Fruit fly (Drosophila melanogaster) whole organism, embryonic: ENCODE measurements around the gene CG9171.

Experiments used
- Ada2b ChIP-seq: fragments of 200-800 bp; sonication (Bioruptor generic); IDR thresholded peaks from 2 replicates; pipeline ENCODE4 v1.3.6; 2022; ENCODE audit warnings: missing biosample characterization, missing genetic modification characterization
- Atf3 ChIP-seq: fragments of 200-800 bp; sonication (Bioruptor generic); optimal IDR thresholded peaks from 3 replicates; lab custom pipeline; 2016; ENCODE audit warnings: missing biosample characterization, missing genetic modification characterization
- CG10654 ChIP-seq: fragments of 200-800 bp; sonication (Bioruptor generic); optimal IDR thresholded peaks from 2 replicates; lab custom pipeline; 2016; ENCODE audit warnings: missing biosample characterization, missing genetic modification characterization
- CG10979 ChIP-seq: fragments of 200-800 bp; sonication (Bioruptor generic); optimal IDR thresholded peaks from 2 replicates; lab custom pipeline; 2018; ENCODE audit warnings: missing biosample characterization, mild to moderate bottlenecking, missing genetic modification characterization, moderate library complexity
- CG11695 ChIP-seq: fragments of 200-800 bp; sonication (Bioruptor generic); IDR thresholded peaks from 3 replicates; pipeline ENCODE4 v1.3.6; 2022; ENCODE audit warnings: missing biosample characterization, missing genetic modification characterization
- CG12299 ChIP-seq: fragments of 200-800 bp; sonication (Bioruptor generic); optimal IDR thresholded peaks from 2 replicates; lab custom pipeline; 2018; ENCODE audit warnings: missing biosample characterization, mild to moderate bottlenecking, missing genetic modification characterization
- CG1233 ChIP-seq: fragments of 200-800 bp; sonication (Bioruptor generic); optimal IDR thresholded peaks from 4 replicates; lab custom pipeline; 2018; ENCODE audit warnings: missing biosample characterization, mild to moderate bottlenecking, missing genetic modification characterization
- CG12769 ChIP-seq: fragments of 200-800 bp; sonication (Bioruptor generic); optimal IDR thresholded peaks from 2 replicates; lab custom pipeline; 2019; ENCODE audit warnings: missing biosample characterization, mild to moderate bottlenecking, missing genetic modification characterization, moderate library complexity
- CG13424 ChIP-seq: fragments of 200-800 bp; sonication (Bioruptor generic); optimal IDR thresholded peaks from 2 replicates; lab custom pipeline; 2019; ENCODE audit warnings: missing biosample characterization, mild to moderate bottlenecking, missing genetic modification characterization, moderate library complexity
- CG15269 ChIP-seq: fragments of 200-800 bp; sonication (Bioruptor generic); optimal IDR thresholded peaks from 2 replicates; lab custom pipeline; 2018; ENCODE audit warnings: missing biosample characterization, mild to moderate bottlenecking, missing genetic modification characterization, moderate library complexity
- CG1602 ChIP-seq: fragments of 200-800 bp; sonication (Bioruptor generic); optimal IDR thresholded peaks from 3 replicates; lab custom pipeline; 2016; ENCODE audit warnings: missing biosample characterization, missing genetic modification characterization
- CG16779 ChIP-seq: fragments of 200-800 bp; sonication (Bioruptor generic); IDR thresholded peaks from 2 replicates; pipeline ENCODE4 v1.3.6; 2022; ENCODE audit warnings: missing biosample characterization, missing genetic modification characterization
- CG17328 ChIP-seq: fragments of 200-800 bp; sonication (Bioruptor generic); IDR thresholded peaks from 2 replicates; pipeline ENCODE4 v1.3.6; 2022; ENCODE audit warnings: missing biosample characterization, missing genetic modification characterization
- CG3838 ChIP-seq: fragments of 200-800 bp; sonication (Bioruptor generic); optimal IDR thresholded peaks from 3 replicates; lab custom pipeline; 2016; ENCODE audit warnings: missing biosample characterization, missing genetic modification characterization
- CG5180 ChIP-seq: fragments of 200-800 bp; sonication (Bioruptor generic); optimal IDR thresholded peaks from 3 replicates; lab custom pipeline; 2017; ENCODE audit warnings: missing biosample characterization, missing genetic modification characterization, mild to moderate bottlenecking, moderate library complexity, missing genetic modification reagents
- CG6272 ChIP-seq: fragments of 200-800 bp; sonication (Bioruptor generic); IDR thresholded peaks from 2 replicates; pipeline ENCODE4 v1.3.6; 2022; ENCODE audit warnings: missing biosample characterization, missing genetic modification characterization
- CG8089 ChIP-seq: fragments of 200-800 bp; sonication (Bioruptor generic); optimal IDR thresholded peaks from 3 replicates; lab custom pipeline; 2016; ENCODE audit warnings: missing biosample characterization, missing genetic modification characterization
- CG8359 ChIP-seq: fragments of 200-800 bp; sonication (Bioruptor generic); optimal IDR thresholded peaks from 2 replicates; lab custom pipeline; 2017; ENCODE audit warnings: missing biosample characterization, mild to moderate bottlenecking, missing genetic modification characterization, borderline replicate concordance
- D ChIP-seq, 2 experiments: fragments of 200-800 bp in 1 of 2; fragments of >200 bp in 1 of 2; sonication (Bioruptor generic) in 1 of 2; optimal IDR thresholded peaks; 2 replicates in 1 of 2; 3 replicates in 1 of 2; lab custom pipeline; 2017; ENCODE audit warnings: mild to moderate bottlenecking in 1 of 2, missing biosample characterization in 1 of 2, missing genetic modification characterization in 1 of 2, missing genetic modification reagents in 1 of 2
- E2f1 ChIP-seq: fragments of 200-800 bp; sonication (Bioruptor generic); IDR thresholded peaks from 2 replicates; pipeline ENCODE4 v1.3.6; 2022; ENCODE audit warnings: missing biosample characterization, missing genetic modification characterization
- Fer1 ChIP-seq: fragments of 200-800 bp; sonication (Bioruptor generic); optimal IDR thresholded peaks from 2 replicates; lab custom pipeline; 2017; ENCODE audit warnings: missing biosample characterization, mild to moderate bottlenecking, missing genetic modification characterization
- H15 ChIP-seq: fragments of 200-800 bp; sonication (Bioruptor generic); IDR thresholded peaks from 3 replicates; pipeline ENCODE4 v1.3.6; 2022; ENCODE audit warnings: missing biosample characterization, missing genetic modification characterization
- HLH4C ChIP-seq: fragments of 200-800 bp; sonication (Bioruptor generic); IDR thresholded peaks from 3 replicates; pipeline ENCODE4 v1.3.6; 2022; ENCODE audit warnings: missing biosample characterization, missing genetic modification characterization; ENCODE audit not compliant: partially characterized antibody
- HLHmδ ChIP-seq: fragments of 200-800 bp; sonication (Bioruptor generic); optimal IDR thresholded peaks from 2 replicates; lab custom pipeline; 2018; ENCODE audit warnings: missing biosample characterization, mild to moderate bottlenecking, missing genetic modification characterization, moderate library complexity
- Lhr ChIP-seq: fragments of 200-800 bp; sonication (Bioruptor generic); optimal IDR thresholded peaks from 3 replicates; lab custom pipeline; 2017; ENCODE audit warnings: mild to moderate bottlenecking, missing biosample characterization, missing genetic modification reagents, missing genetic modification characterization
- Med ChIP-seq: fragments of 200-800 bp; sonication (Bioruptor generic); peaks from one replicate; lab custom pipeline; 2016; ENCODE audit warnings: missing biosample characterization, missing genetic modification characterization, mild to moderate bottlenecking, inconsistent platforms, moderate library complexity
- Meics ChIP-seq: fragments of 200-800 bp; sonication (Bioruptor generic); optimal IDR thresholded peaks from 2 replicates; lab custom pipeline; 2017; ENCODE audit warnings: missing biosample characterization, mild to moderate bottlenecking, missing genetic modification characterization
- NC2α ChIP-seq: fragments of 200-800 bp; sonication (Bioruptor generic); optimal IDR thresholded peaks from 2 replicates; lab custom pipeline; 2016; ENCODE audit warnings: missing biosample characterization, missing genetic modification characterization
- Neu2 ChIP-seq: fragments of 200-800 bp; sonication (Bioruptor generic); optimal IDR thresholded peaks from 3 replicates; lab custom pipeline; 2016; ENCODE audit warnings: missing biosample characterization, missing genetic modification characterization, borderline replicate concordance
- Nf-YC ChIP-seq: fragments of 200-800 bp; optimal IDR thresholded peaks from 3 replicates; lab custom pipeline; 2019; ENCODE audit warnings: missing biosample characterization, mild to moderate bottlenecking, missing genetic modification characterization, moderate library complexity
- Oli ChIP-seq: fragments of 200-800 bp; sonication (Bioruptor generic); optimal IDR thresholded peaks from 2 replicates; lab custom pipeline; 2018; ENCODE audit warnings: missing biosample characterization, mild to moderate bottlenecking, missing genetic modification characterization, moderate library complexity
- Ptx1 ChIP-seq: fragments of 200-800 bp; sonication (Bioruptor generic); IDR thresholded peaks from 2 replicates; pipeline ENCODE4 v1.3.6; 2022; ENCODE audit warnings: missing biosample characterization, missing genetic modification characterization
- abd-A ChIP-seq: fragments of 200-800 bp; sonication (Bioruptor generic); optimal IDR thresholded peaks from 3 replicates; lab custom pipeline; 2019; ENCODE audit warnings: missing biosample characterization, mild to moderate bottlenecking, missing genetic modification characterization, moderate library complexity
- al ChIP-seq: fragments of 200-800 bp; sonication (Bioruptor generic); IDR thresholded peaks from 2 replicates; pipeline ENCODE4 v1.3.6; 2022; ENCODE audit warnings: missing biosample characterization, missing genetic modification characterization
- ato ChIP-seq: fragments of 200-800 bp; sonication (Bioruptor generic); IDR thresholded peaks from 2 replicates; pipeline ENCODE4 v1.3.6; 2022; ENCODE audit warnings: missing biosample characterization, missing genetic modification characterization; ENCODE audit not compliant: partially characterized antibody
- crp ChIP-seq, 2 experiments: fragments of 200-800 bp; sonication (Bioruptor generic); optimal IDR thresholded peaks; 2 replicates in 1 of 2; 3 replicates in 1 of 2; lab custom pipeline; 2017; ENCODE audit warnings: missing biosample characterization in 2 of 2, missing genetic modification characterization in 2 of 2, mild to moderate bottlenecking in 1 of 2, moderate library complexity in 1 of 2
- dimm ChIP-seq: fragments of 200-800 bp; sonication (Bioruptor generic); IDR thresholded peaks from 2 replicates; pipeline ENCODE4 v1.3.6; 2022; ENCODE audit warnings: missing biosample characterization, missing genetic modification characterization
- dmrt99B ChIP-seq: fragments of 200-800 bp; sonication (Bioruptor generic); optimal IDR thresholded peaks from 2 replicates; lab custom pipeline; 2018; ENCODE audit warnings: missing biosample characterization, mild to moderate bottlenecking, missing genetic modification characterization, moderate library complexity
- esg ChIP-seq: fragments of 200-800 bp; sonication (Bioruptor generic); conservative IDR thresholded peaks from 2 replicates; pipeline ENCODE4 v1.3.6; 2022; ENCODE audit warnings: missing biosample characterization, missing genetic modification characterization
- fu2 ChIP-seq: fragments of 200-800 bp; sonication (Bioruptor generic); optimal IDR thresholded peaks from 2 replicates; lab custom pipeline; 2016; ENCODE audit warnings: missing biosample characterization, missing genetic modification characterization
- gem ChIP-seq: fragments of 200-800 bp; sonication (Bioruptor generic); optimal IDR thresholded peaks from 2 replicates; lab custom pipeline; 2019; ENCODE audit warnings: missing biosample characterization, mild to moderate bottlenecking, missing genetic modification characterization, moderate library complexity
- gsb-n ChIP-seq: fragments of 200-800 bp; sonication (Bioruptor generic); optimal IDR thresholded peaks from 3 replicates; lab custom pipeline; 2018; ENCODE audit warnings: missing biosample characterization, mild to moderate bottlenecking, missing genetic modification characterization
- ham ChIP-seq: fragments of 200-800 bp; sonication (Bioruptor generic); IDR thresholded peaks from 2 replicates; pipeline ENCODE4 v1.3.6; 2022; ENCODE audit warnings: missing biosample characterization, missing genetic modification characterization
- hkb ChIP-seq, 2 experiments: fragments of 200-800 bp in 1 of 2; fragments of >200 bp in 1 of 2; sonication (Bioruptor generic) in 1 of 2; IDR thresholded peaks in 1 of 2; optimal IDR thresholded peaks in 1 of 2; 2 replicates each; pipeline versions ENCODE4 v1.3.6 to Lab custom; 2017 to 2022; ENCODE audit warnings: missing biosample characterization in 1 of 2, missing genetic modification characterization in 1 of 2
- kay ChIP-seq: fragments of 200-800 bp; sonication (Bioruptor generic); optimal IDR thresholded peaks from 2 replicates; lab custom pipeline; 2016; ENCODE audit warnings: missing biosample characterization, missing genetic modification characterization
- scrt ChIP-seq: fragments of 200-800 bp; sonication (Bioruptor generic); optimal IDR thresholded peaks from 2 replicates; lab custom pipeline; 2018; ENCODE audit warnings: missing biosample characterization, mild to moderate bottlenecking, missing genetic modification characterization, moderate library complexity
- so ChIP-seq: fragments of 200-800 bp; sonication (Bioruptor generic); IDR thresholded peaks from 3 replicates; pipeline ENCODE4 v1.3.6; 2022; ENCODE audit warnings: missing biosample characterization, missing genetic modification characterization
- twi ChIP-seq: fragments of 200-800 bp; optimal IDR thresholded peaks from 2 replicates; lab custom pipeline; 2019; ENCODE audit warnings: missing biosample characterization, mild to moderate bottlenecking, missing genetic modification characterization, moderate library complexity
- vnd ChIP-seq: fragments of 200-800 bp; sonication (Bioruptor generic); IDR thresholded peaks from 3 replicates; pipeline ENCODE4 v1.3.6; 2022; ENCODE audit warnings: missing biosample characterization, missing genetic modification characterization; ENCODE audit not compliant: partially characterized antibody
- wor ChIP-seq: fragments of 200-800 bp; sonication (Bioruptor generic); IDR thresholded peaks from 2 replicates; pipeline ENCODE4 v1.3.6; 2022; ENCODE audit warnings: missing biosample characterization, missing genetic modification characterization

CG9171 gene

dm6 chr2L:5771179-5771578 lies 28.9 kb downstream of the CG9171 start (continued):
- 0 out of 2 replicates have a peak, but pooled peaks have one; percentile 9 for TF ChIP-seq CG17328 (GFP tag; lab: Robert Waterston, UW)
- TF ChIP-seq NC2α = no peak
- no peak for TF ChIP-seq D (optimal IDR thresholded peaks at IDR 0.05; lab: Kevin White, UChicago)
- TF ChIP-seq D (GFP tag; optimal IDR thresholded peaks at IDR 0.05; lab: Kevin White, UChicago) = no peak
- no peak for TF ChIP-seq CG11695 (GFP tag; lab: Robert Waterston, UW)
- no peak for TF ChIP-seq esg (GFP tag; lab: Robert Waterston, UW)
- TF ChIP-seq kay (GFP tag; lab: Kevin White, UChicago) = no peak
- no peak for TF ChIP-seq E2f1 (GFP tag; lab: Robert Waterston, UW)
- no peak for TF ChIP-seq CG10979 (tag; lab: Kevin White, UChicago)
- peak; percentile 0 for TF ChIP-seq Nf-YC (tag; lab: Kevin White, UChicago)
- TF ChIP-seq CG15269 (tag; lab: Kevin White, UChicago) = peak; percentile 1
- TF ChIP-seq ham (GFP tag; lab: Robert Waterston, UW) = no peak
- no peak for TF ChIP-seq CG5180 (GFP tag; lab: Kevin White, UChicago)
- TF ChIP-seq Fer1 (GFP tag; lab: Kevin White, UChicago) = no peak
- TF ChIP-seq CG8089 = no peak
- TF ChIP-seq Lhr (GFP tag; lab: Kevin White, UChicago) = no peak
- no peak for TF ChIP-seq dimm (GFP tag; lab: Robert Waterston, UW)
- no peak for TF ChIP-seq CG12299 (tag; lab: Kevin White, UChicago)
- TF ChIP-seq vnd (GFP tag; lab: Robert Waterston, UW) = peak; percentile 50; the same call in 2 of the 3 replicates
- peak; percentile 32 for TF ChIP-seq CG1602 (GFP tag; lab: Kevin White, UChicago)
- TF ChIP-seq H15 (GFP tag; lab: Robert Waterston, UW) = no peak
- TF ChIP-seq Atf3 (GFP tag; lab: Kevin White, UChicago) = no peak
- TF ChIP-seq wor = no peak
- TF ChIP-seq scrt (GFP tag; lab: Kevin White, UChicago) = no peak
- TF ChIP-seq gem = no peak
- no peak for TF ChIP-seq abd-A (tag; lab: Kevin White, UChicago)
- no peak for TF ChIP-seq Oli (tag; lab: Kevin White, UChicago)
- peak; percentile 41 for TF ChIP-seq Meics (GFP tag; lab: Kevin White, UChicago)
- TF ChIP-seq dmrt99B (tag; lab: Kevin White, UChicago) = no peak
- TF ChIP-seq ato = peak; percentile 55
- no peak for TF ChIP-seq HLHmδ
- TF ChIP-seq crp (GFP tag; optimal IDR thresholded peaks at IDR 0.05; lab: Kevin White, UChicago) = no peak
- no peak for TF ChIP-seq fu2 (GFP tag; lab: Kevin White, UChicago)
- TF ChIP-seq al (GFP tag; lab: Robert Waterston, UW) = no peak
- no peak for TF ChIP-seq CG16779 (GFP tag; lab: Robert Waterston, UW)
- TF ChIP-seq CG6272 (GFP tag; lab: Robert Waterston, UW) = no peak
- TF ChIP-seq Ptx1 (GFP tag; lab: Robert Waterston, UW) = peak; percentile 63
- no peak for TF ChIP-seq CG8359 (GFP tag; lab: Kevin White, UChicago)
- no peak for TF ChIP-seq gsb-n (tag; lab: Kevin White, UChicago)
- TF ChIP-seq CG13424 (tag; lab: Kevin White, UChicago) = peak; percentile 5
- TF ChIP-seq Neu2 (GFP tag; lab: Kevin White, UChicago) = no peak
- peak; percentile 5 for TF ChIP-seq CG10654
- TF ChIP-seq hkb (optimal IDR thresholded peaks at IDR 0.05; lab: Kevin White, UChicago) = peak; percentile 10
- TF ChIP-seq hkb (GFP tag; IDR thresholded peaks at IDR 0.05; lab: Robert Waterston, UW) = no peak
- TF ChIP-seq CG12769 (tag; lab: Kevin White, UChicago) = peak; percentile 25
- TF ChIP-seq CG1233 = peak; percentile 39
- TF ChIP-seq so (GFP tag; lab: Robert Waterston, UW) = no peak
- TF ChIP-seq HLH4C (GFP tag; lab: Robert Waterston, UW) = peak; percentile 62
- TF ChIP-seq twi (tag; lab: Kevin White, UChicago) = no peak
- no peak for TF ChIP-seq CG3838 (GFP tag; lab: Kevin White, UChicago)
- TF ChIP-seq Med = peak; percentile 86
- TF ChIP-seq Ada2b (GFP tag; lab: Robert Waterston, UW) = no peak
